Fruit fly (Drosophila melanogaster): ENCODE measurements around the gene RpL28.

Gene RpL28

DNA sequence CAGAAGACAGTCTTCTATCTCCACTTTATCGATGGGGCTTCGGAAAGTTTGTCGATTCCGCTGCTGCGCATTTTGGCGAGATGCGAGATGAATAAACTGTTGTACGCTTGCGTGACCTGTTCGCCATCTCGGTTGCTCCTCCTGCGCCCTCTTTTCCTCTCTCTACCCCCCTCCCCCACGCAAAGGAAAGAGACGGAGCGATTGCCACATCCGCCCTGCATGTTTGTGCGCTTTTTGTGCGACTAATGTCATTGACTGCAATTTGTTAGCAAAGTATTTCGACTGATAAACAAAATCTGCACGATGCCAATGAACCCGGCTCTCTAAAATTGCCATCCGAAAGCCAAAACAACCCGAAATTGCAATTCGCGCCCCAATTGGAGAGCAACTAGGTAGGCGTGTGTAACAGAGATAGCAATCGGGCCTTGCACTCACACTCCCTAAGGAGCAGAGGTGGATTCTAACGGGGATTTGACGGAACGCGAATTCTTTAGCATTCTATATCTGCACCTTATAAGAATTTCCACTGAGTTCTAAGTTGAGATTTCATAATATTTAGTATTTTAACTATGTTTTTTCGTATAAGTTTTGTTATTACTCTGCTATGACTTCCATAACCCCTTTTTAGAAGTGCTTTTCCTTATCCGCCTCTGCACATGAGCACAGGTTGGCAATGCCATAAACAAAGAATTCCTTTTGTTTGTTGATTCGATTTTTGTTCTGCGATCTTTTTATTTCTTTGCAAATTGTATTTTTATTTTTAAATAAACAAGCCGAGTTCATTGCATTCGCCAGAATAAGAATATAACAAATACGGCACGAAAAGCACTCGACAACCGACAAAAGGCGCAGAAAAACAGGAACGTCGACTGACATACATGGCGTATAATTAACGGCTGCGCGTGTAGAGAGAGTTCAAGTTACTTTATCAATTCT is 24.6 kb upstream of the RpL28 start, which contains the start of gene CG43389:
CG43389 (plus strand) TSS at position 886 of the 936 bp plus-strand sequence.
- TF ChIP-seq noc (tag; optimal IDR thresholded peaks at IDR 0.05) = no peak

DNA sequence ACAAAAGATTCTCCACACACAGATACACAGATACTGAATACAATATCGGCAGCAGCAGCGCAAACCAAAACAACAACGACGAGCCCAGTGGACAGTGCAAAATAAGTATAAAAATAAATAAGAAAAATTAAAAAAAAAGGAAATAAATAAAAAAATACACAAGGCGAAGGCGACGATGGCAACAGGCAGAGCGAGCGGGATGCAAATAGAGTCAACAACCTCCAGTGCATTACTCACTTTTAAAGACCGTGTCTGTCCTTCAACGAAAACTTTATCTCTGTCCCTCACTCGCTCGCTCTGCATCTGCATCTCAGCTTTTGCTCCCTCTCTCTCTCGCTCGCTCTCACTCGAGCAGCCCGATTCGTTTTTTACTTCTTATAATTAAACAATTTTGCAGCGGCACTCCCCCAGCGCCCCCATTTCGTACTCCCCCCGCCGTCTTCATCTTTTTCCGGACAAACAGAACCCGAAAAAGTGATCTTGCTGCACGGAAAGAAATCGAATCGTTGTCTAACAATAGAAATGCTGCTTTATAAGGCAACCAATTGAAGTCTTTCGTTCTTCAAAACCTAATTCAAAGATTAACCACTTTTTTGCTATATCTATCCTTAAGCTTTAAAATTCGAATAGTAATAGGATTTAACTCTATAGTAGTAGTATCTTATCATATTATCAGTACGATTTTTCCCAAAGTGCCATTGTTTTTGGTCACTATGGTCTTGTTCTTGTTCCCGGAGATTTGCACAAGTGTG is 23.8 kb upstream of the RpL28 start:
- TF ChIP-seq noc (tag; optimal IDR thresholded peaks at IDR 0.05) = no peak

DNA sequence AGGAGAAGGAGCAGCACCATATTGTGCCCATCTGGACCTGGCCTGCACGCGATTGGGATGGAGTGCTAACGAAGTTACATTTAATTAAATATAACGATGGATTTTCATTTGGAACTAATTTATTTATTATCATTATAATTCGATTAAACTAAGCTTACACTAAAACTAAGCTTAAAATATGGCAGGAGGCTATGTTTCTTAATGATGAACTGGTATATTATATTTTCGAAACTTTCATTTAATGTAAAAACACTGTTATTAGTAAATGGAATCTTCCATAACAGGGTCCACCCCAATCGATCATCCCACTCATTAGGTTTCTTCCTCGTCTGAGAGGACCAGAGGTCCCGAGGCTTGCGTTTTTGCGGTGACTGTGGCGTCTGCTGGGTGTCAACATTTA is 22.4 kb upstream of the RpL28 start:
- TF ChIP-seq noc (tag; optimal IDR thresholded peaks at IDR 0.05) = no peak

DNA sequence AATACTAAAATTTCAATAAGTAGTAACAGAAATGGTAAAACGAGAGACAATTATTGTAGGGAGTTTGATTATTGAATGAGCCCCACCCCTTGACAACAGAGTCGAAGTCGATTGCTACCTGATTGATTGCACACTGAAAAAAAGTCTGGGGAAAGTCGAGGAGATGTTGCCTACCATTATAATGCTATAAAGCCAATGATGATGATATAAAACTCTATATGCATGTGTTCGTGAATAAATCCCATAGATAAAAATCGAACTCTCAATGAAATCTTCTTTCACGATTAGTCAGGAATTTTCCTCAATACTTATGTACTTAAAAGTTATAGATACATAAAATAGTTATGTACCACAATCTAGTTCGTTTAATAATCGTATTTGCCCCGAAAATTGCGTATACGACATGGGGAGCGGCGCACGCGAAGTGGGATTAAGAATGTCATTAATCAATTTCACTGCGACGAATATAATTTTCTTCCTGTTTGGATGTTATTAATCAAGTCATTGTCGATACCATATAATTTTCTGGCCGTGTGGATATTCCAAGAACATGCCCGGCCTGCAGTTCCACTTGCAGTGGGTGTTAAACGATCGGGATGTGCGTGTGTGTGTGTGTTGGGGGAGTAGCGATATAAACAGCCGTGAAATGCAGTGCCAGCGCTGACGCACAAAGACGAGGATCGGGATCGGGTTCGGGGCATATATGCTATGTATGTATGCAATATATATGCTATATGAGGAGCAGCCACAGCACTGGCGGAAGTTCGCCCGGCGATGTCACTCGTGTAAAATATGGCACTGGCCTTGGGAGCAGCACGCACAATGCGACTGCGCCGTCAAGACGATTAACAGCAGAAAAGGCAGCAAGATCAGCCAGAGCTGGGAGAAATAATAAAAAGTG is 21.7 kb upstream of the RpL28 start, which contains the start of gene CG12078:
CG12078 (minus strand) TSS at position 51 of the 901 bp plus-strand sequence.
- TF ChIP-seq noc (tag; optimal IDR thresholded peaks at IDR 0.05) = no peak

DNA sequence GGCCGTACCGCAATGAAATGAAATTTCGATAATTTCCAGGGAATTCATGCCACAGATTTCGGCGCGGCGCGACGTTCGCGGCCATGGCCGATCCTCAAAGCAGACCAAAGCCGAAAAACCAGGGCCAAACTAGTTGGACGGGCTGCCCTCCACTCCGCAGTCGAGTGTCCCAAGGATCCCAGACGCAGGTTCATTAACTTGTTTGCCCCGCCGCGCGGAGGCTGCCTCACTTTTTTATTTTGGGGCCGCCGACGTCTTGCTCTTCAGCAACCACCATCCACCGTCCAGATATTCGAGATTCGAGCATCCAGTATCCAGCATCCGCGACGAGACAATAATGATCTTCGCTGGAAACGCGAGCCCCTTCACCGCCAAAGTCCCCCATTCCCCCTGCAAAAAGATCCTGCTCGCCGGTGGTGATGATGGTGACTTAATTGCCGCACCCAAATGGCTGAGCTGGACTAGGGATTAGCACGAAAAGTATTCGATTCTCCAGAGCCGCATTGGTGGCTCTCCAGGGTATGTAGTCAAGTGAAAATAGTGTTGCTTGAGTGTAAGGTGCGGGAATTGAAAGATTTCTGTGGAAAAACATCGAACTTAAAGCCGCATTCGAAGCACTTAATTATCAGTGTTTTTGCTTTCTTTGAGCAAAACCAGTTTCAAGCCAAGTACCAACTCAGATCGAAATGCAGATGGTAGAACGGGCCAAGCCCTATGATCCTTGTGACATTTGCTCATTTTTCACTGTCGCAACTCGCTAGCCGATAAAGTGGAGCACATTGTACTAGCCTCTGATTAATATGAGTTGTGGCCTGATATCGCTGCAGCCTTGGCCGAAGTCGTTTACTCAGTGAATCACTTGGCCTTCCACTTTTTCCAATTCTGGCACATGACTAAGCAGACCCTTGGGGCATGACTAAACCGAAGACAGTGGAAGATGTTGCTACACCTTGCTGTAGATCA is 19.6 kb upstream of the RpL28 start:
- TF ChIP-seq noc (tag; optimal IDR thresholded peaks at IDR 0.05) = no peak

DNA sequence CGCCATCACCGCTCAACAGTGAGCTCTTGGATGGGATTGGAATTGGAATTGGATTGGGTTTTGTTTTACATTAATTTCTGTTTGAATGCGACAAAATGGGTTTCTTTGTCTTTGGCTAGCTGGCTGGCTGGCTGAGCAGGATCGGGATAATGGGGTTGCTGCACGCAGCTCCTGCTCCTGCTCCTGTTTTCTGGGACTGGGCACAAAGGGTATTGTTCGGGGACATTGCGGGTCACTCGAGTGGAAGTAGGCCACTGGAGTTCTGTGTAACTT is 18.5 kb upstream of the RpL28 start:
- TF ChIP-seq noc (tag; optimal IDR thresholded peaks at IDR 0.05) = no peak

DNA sequence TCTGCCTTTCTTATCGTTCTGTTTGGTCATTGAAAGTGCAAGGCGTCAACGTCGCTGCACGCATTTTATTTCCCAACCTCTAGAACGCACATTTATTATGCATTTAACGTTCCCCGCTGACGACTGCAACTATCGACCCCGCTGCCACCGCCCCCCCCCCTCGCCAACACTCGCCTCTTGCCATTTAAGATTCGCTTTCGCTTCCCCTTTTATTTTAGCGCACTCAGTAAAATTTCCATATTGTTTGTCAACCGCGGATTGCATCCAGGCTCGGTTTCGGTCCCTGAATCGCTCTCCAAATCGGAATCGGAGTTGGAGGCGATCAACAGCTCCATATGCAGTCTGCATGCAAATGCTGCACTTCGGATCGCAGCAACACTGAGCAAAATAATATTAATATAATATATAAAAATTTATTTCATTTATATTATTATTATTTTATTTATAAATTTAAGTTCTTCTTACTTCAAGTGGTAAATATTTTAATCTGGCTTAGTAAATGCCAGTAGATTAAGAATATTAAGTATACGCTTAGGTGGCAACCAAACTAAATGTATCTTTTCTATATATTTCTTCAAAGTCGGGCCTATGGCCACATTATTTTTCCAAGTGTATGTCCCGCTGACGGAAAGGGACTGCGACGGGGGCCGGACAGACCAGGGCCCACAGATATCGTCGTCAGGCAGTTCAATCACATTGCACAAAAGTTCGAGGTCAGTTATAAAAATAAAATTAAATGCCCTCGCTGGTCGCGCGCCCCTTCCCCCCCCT is 18.0 kb upstream of the RpL28 start:
- TF ChIP-seq noc (tag; optimal IDR thresholded peaks at IDR 0.05) = no peak

DNA sequence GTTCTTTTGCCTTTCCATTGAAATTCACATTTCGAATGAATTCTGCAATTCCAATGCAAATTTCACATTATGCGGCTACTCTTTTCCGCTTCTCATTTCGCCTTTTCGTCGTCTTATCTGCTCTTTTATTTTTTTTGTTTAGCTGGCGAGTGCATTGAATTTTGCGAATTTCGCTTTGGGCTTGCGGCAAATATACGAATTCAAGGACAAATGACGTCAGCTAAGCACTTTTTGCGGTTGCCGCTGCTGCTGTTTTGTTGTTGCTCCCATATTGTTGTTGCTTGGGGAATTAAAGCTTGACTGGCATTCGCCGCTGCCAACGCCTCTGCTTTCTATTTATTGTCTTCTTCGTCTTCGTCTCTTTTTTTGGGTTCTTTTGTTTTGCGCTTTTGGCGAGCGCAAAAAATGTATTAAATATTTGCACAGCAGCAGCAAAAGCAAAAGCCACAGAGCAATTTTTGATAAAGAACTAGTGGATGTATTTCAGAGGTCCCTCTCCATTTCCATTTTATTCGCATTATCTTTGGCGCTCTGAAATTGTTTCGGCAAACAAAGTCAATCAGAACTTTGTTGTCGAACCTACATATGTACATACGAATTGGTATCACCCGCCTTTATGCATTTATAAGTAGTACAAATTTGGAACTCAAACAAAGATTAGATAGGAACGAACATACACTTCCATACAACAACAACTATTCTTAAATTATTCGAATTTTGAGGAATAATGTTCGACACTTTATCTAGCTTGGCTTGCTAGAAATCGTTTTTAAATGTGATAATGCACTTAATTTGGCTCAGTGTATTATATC is 17.2 kb upstream of the RpL28 start:
- peak; percentile 61 for TF ChIP-seq noc (tag; optimal IDR thresholded peaks at IDR 0.05)

DNA sequence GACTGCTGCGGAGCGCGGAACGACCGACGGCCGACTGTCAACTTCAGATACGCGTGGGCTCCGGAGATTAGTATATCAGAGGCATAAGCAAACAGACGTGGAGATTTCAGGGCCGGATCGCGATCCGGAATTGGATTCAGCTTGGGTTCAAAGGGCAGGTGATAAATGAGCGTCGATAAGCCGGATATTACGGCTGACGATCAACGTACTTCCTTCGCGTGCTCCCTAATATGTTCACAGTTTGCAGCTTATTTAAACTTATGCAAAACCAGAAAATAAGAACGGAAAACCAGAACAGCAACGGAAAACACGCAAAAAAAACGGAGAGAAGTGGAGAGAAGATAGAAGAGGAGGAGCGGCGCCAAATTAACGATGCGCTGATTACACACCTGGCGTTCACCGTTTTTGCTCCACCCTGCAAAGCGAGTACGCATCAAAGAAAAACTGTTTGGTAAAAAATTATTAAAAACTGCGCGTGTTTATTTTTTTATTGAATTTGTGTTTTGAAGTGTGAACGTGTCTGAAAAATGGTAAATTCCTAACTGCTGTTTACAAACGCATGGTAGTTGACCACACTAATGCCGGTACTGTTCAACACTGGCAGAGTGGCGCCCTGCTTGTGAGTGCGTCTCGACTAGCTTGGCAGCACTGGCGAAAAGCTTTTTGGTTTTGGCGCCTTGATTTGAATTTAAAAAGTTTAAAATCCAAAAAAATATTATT is 16.4 kb upstream of the RpL28 start, which contains the start of gene CG17746:
CG17746 (minus strand) TSS at position 546 of the 720 bp plus-strand sequence.
- TF ChIP-seq noc (tag; optimal IDR thresholded peaks at IDR 0.05) = no peak

DNA sequence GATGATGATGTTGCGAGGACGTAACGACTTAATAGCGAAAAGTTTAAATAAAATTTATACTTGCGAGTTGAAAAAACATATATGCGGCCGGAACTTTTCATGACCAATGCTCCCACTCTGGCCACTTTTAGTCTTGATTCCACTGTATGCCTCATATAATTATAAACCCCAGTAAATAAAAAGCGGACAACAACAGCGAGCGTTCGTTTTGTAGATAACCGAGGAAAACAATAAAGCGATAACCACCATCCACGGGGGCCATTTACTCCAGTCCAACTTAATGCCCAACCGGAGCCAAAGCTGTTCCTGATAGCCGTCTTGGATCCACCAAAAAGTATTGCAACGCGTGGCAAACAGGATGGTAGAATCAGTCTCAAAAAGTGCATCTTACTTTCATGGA is 13.6 kb upstream of the RpL28 start:
- no peak for TF ChIP-seq noc (tag; optimal IDR thresholded peaks at IDR 0.05)

DNA sequence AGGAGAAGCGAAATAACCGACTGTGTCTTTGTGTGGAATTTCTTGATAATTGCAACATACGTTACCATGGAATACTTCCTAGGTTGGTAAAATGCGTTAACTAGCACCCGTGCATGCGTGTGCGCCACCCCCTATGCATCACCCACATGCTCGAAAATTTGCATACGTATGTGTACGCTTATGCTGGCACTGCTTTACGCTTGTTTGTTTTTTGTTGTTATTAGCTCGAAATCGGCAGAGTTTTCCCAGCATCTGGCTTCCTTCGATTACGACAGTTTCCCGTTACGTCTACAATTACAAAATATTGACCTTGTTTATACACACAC is 3.7 kb upstream of the RpL28 start:
- no peak for TF ChIP-seq noc (tag; optimal IDR thresholded peaks at IDR 0.05)

DNA sequence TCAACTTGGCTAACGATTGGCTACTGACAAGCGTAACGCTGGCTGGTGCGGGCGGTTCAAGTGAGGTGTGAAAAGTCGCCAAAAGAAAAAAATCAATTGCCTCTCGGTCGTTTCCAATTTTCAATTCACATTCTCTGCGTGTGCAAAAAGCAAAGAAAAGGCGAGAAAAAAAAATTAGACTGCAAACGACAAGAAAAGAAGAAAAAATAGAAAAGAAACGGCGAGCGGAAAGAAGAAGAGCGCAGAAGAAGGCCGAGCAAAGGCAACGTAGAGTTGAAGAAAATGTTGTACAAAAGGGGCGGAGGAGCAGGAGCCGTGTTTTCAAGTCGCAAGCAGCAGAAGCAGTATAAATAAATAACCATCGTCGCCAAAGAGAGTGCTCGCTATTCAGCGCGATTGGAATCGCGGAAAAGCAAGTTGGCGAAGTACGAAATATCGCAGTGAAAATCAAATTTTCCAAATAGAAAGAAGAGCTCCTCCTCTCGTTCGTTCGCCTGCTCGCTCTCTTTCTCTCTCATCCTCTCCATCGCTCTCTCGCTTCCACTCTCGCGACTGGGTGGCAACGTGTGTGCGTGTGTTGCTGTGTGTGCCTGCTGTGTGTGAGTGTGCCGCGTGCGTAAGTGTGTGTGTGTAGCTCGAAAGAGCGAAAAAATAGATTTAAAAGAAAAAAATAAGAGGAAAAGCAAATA is 3.2 kb upstream of the RpL28 start:
- no peak for TF ChIP-seq noc (tag; optimal IDR thresholded peaks at IDR 0.05)
